Worm (Caenorhabditis elegans) whole organism, L1 larva: ENCODE results near the gene sulp-3.

Source experiments
- C04F5.9 ChIP-seq: sonication (generic microtip); optimal IDR thresholded peaks from 2 replicates; lab custom pipeline; 2016; ENCODE audit warnings: missing genetic modification characterization, missing compliant biosample characterization
- F16B12.6 ChIP-seq: fragments of 150-350 bp; optimal IDR thresholded peaks from 2 replicates; lab custom pipeline; 2014; ENCODE audit warnings: missing biosample characterization, missing genetic modification characterization
- ama-1 ChIP-seq: fragments of 150-350 bp; optimal IDR thresholded peaks from 2 replicates; lab custom pipeline; 2014
- ceh-63 ChIP-seq: fragments of 200-800 bp; sonication (Bioruptor generic); optimal IDR thresholded peaks from 2 replicates; lab custom pipeline; 2018; ENCODE audit warnings: mild to moderate bottlenecking, missing genetic modification characterization, missing compliant biosample characterization
- ces-1 ChIP-seq: fragments of 150-350 bp; optimal IDR thresholded peaks from 2 replicates; lab custom pipeline; 2014; ENCODE audit warnings: missing biosample characterization, missing genetic modification reagents, missing genetic modification characterization
- dsc-1 ChIP-seq: sonication (generic microtip); optimal IDR thresholded peaks from 2 replicates; lab custom pipeline; 2016; ENCODE audit warnings: mild to moderate bottlenecking, missing genetic modification characterization, missing compliant biosample characterization
- efl-1 ChIP-seq, 4 experiments: fragments of 150-350 bp; optimal IDR thresholded peaks in 3 of 4; peaks in 1 of 4; 1 replicate in 1 of 4; 2 replicates in 3 of 4; lab custom pipeline; 2014; ENCODE audit warnings: missing biosample characterization in 2 of 4, missing genetic modification characterization in 2 of 4, missing genetic modification reagents in 2 of 4
- egl-13 ChIP-seq: sonication (generic microtip); optimal IDR thresholded peaks from 2 replicates; lab custom pipeline; 2016; ENCODE audit warnings: missing genotype, missing genetic modification reagents, missing genetic modification characterization, missing compliant biosample characterization
- ets-5 ChIP-seq: fragments of 200-800 bp; sonication (Bioruptor generic); IDR thresholded peaks from 2 replicates; pipeline ENCODE4 v1.3.6; 2022; ENCODE audit warnings: missing genetic modification characterization, missing compliant biosample characterization
- fkh-10 ChIP-seq: sonication (generic microtip); optimal IDR thresholded peaks from 2 replicates; lab custom pipeline; 2017; ENCODE audit warnings: missing biosample characterization, missing genetic modification reagents, missing genetic modification characterization
- fkh-4 ChIP-seq: sonication (generic microtip); optimal IDR thresholded peaks from 2 replicates; lab custom pipeline; 2016; ENCODE audit warnings: missing compliant biosample characterization, missing genetic modification characterization, borderline replicate concordance
- fkh-8 ChIP-seq: sonication (generic microtip); optimal IDR thresholded peaks from 2 replicates; lab custom pipeline; 2016; ENCODE audit warnings: mild to moderate bottlenecking, missing genetic modification characterization, missing compliant biosample characterization
- fos-1 ChIP-seq: fragments of 150-350 bp; optimal IDR thresholded peaks from 2 replicates; lab custom pipeline; 2014; ENCODE audit warnings: missing biosample characterization, missing genetic modification characterization
- hlh-17 ChIP-seq: fragments of 200-800 bp; sonication (Bioruptor generic); optimal IDR thresholded peaks from 2 replicates; lab custom pipeline; 2018; ENCODE audit warnings: missing genetic modification characterization, mild to moderate bottlenecking, missing compliant biosample characterization, moderate library complexity, borderline replicate concordance
- hlh-4 ChIP-seq: sonication (generic microtip); optimal IDR thresholded peaks from 2 replicates; lab custom pipeline; 2016; ENCODE audit warnings: mild to moderate bottlenecking, missing genetic modification characterization, missing compliant biosample characterization
- irx-1 ChIP-seq: sonication (generic microtip); optimal IDR thresholded peaks from 2 replicates; lab custom pipeline; 2016; ENCODE audit warnings: missing genetic modification characterization, missing compliant biosample characterization
- isw-1 ChIP-seq: fragments of 200-800 bp; sonication (Bioruptor generic); IDR thresholded peaks from 2 replicates; pipeline ENCODE4 v1.3.6; 2022; ENCODE audit warnings: missing genetic modification characterization, missing compliant biosample characterization
- lin-14 ChIP-seq: fragments of 200-800 bp; sonication (Bioruptor generic); optimal IDR thresholded peaks from 2 replicates; lab custom pipeline; 2018; ENCODE audit warnings: mild to moderate bottlenecking, missing genetic modification characterization, moderate library complexity, missing compliant biosample characterization
- lin-15B ChIP-seq: fragments of 150-350 bp; sonication (generic microtip); optimal IDR thresholded peaks from 3 replicates; lab custom pipeline; 2014; ENCODE audit warnings: missing biosample characterization, missing genetic modification characterization
- mdl-1 ChIP-seq, 2 experiments: fragments of 150-350 bp; optimal IDR thresholded peaks; 2 replicates each; lab custom pipeline; 2014 to 2017; ENCODE audit warnings: missing biosample characterization in 2 of 2, missing genetic modification characterization in 2 of 2, inconsistent platforms in 1 of 2
- nhr-11 ChIP-seq: fragments of 150-350 bp; optimal IDR thresholded peaks from 2 replicates; lab custom pipeline; 2014; ENCODE audit warnings: missing biosample characterization, missing genetic modification characterization
- nhr-12 ChIP-seq: sonication (generic microtip); optimal IDR thresholded peaks from 2 replicates; lab custom pipeline; 2017; ENCODE audit warnings: missing biosample characterization, missing genetic modification characterization
- nhr-237 ChIP-seq: fragments of 150-350 bp; optimal IDR thresholded peaks from 2 replicates; lab custom pipeline; 2014; ENCODE audit warnings: missing biosample characterization, missing genetic modification characterization
- nhr-28 ChIP-seq: fragments of 150-350 bp; optimal IDR thresholded peaks from 2 replicates; lab custom pipeline; 2014; ENCODE audit warnings: missing biosample characterization, missing genetic modification characterization
- nhr-71 ChIP-seq: sonication (generic microtip); optimal IDR thresholded peaks from 2 replicates; lab custom pipeline; 2016; ENCODE audit warnings: mild to moderate bottlenecking, missing genetic modification characterization, moderate library complexity, missing compliant biosample characterization
- nhr-76 ChIP-seq: sonication (generic microtip); optimal IDR thresholded peaks from 2 replicates; lab custom pipeline; 2017; ENCODE audit warnings: missing biosample characterization, missing genetic modification characterization
- pag-3 ChIP-seq: sonication (generic microtip); optimal IDR thresholded peaks from 2 replicates; lab custom pipeline; 2017; ENCODE audit warnings: missing genetic modification characterization, mild to moderate bottlenecking, missing compliant biosample characterization, antibody characterized with exemption, borderline replicate concordance; ENCODE audit not compliant: insufficient read depth
- pax-3 ChIP-seq: fragments of 200-800 bp; sonication (Bioruptor generic); optimal IDR thresholded peaks from 2 replicates; lab custom pipeline; 2018; ENCODE audit warnings: mild to moderate bottlenecking, missing genetic modification characterization, moderate library complexity, missing compliant biosample characterization
- skn-1 ChIP-seq: fragments of 150-350 bp; optimal IDR thresholded peaks from 2 replicates; lab custom pipeline; 2014; ENCODE audit warnings: missing biosample characterization, missing genetic modification characterization
- sox-4 ChIP-seq: sonication (generic microtip); optimal IDR thresholded peaks from 2 replicates; lab custom pipeline; 2016; ENCODE audit warnings: missing genetic modification characterization, missing compliant biosample characterization
- tlp-1 ChIP-seq: fragments of 150-350 bp; optimal IDR thresholded peaks from 2 replicates; lab custom pipeline; 2014; ENCODE audit warnings: missing biosample characterization, missing genetic modification characterization
- unc-130 ChIP-seq: fragments of 150-350 bp; optimal IDR thresholded peaks from 2 replicates; lab custom pipeline; 2017; ENCODE audit warnings: missing biosample characterization, missing genetic modification characterization, inconsistent platforms
- unc-30 ChIP-seq: sonication (generic microtip); optimal IDR thresholded peaks from 2 replicates; lab custom pipeline; 2017; ENCODE audit warnings: missing biosample characterization, missing genetic modification characterization
- unc-86 ChIP-seq: sonication (generic microtip); optimal IDR thresholded peaks from 2 replicates; lab custom pipeline; 2016; ENCODE audit warnings: missing genetic modification characterization, missing compliant biosample characterization
- zag-1 ChIP-seq: fragments of 150-350 bp; optimal IDR thresholded peaks from 2 replicates; lab custom pipeline; 2014; ENCODE audit warnings: missing biosample characterization, missing genetic modification characterization
- ztf-11 ChIP-seq, 2 experiments: sonication (generic microtip); optimal IDR thresholded peaks; 2 replicates each; lab custom pipeline; 2016 to 2017; ENCODE audit warnings: missing genetic modification characterization in 2 of 2, missing biosample characterization in 1 of 2, missing compliant biosample characterization in 1 of 2
- ztf-4 ChIP-seq: fragments of 150-350 bp; optimal IDR thresholded peaks from 2 replicates; lab custom pipeline; 2014; ENCODE audit warnings: missing biosample characterization, missing genetic modification characterization

Gene sulp-3

ce11 chrX:8368210-8368609 is 40.0 kb downstream of the sulp-3 start (continued):
- TF ChIP-seq unc-86 (tag; lab: Kevin White, UChicago) (peak; percentile 73), isw-1 (GFP tag; lab: Robert Waterston, UW) (peak; percentile 44; the same call in 1 of the 2 replicates), ceh-63 (GFP tag; lab: Kevin White, UChicago) (no peak), ets-5 (GFP tag; lab: Robert Waterston, UW) (no peak), ztf-11 (tag; optimal IDR thresholded peaks at IDR 0.05; lab: Kevin White, UChicago) (peak in 1 of 2 experiments; percentile 30), pag-3 (tag; lab: Kevin White, UChicago) (no peak), ces-1 (GFP tag; lab: Kevin White, UChicago) (no peak), lin-14 (GFP tag; lab: Kevin White, UChicago) (peak; percentile 93), fos-1 (peak; percentile 15), tlp-1 (tag; lab: Kevin White, UChicago) (no peak), unc-130 (tag; lab: Kevin White, UChicago) (peak; percentile 33), irx-1 (tag; lab: Kevin White, UChicago) (peak; percentile 71), hlh-17 (GFP tag; lab: Kevin White, UChicago) (no peak), nhr-76 (no peak), F16B12.6 (tag; lab: Kevin White, UChicago) (no peak), unc-30 (tag; lab: Kevin White, UChicago) (no peak), skn-1 (tag; lab: Kevin White, UChicago) (peak; percentile 13), lin-15B (tag; lab: Kevin White, UChicago) (peak; percentile 44), fkh-4 (tag; lab: Kevin White, UChicago) (no peak), ama-1 (lab: Kevin White, UChicago) (no peak), pax-3 (tag; lab: Kevin White, UChicago) (peak; percentile 21), ztf-4 (tag; lab: Kevin White, UChicago) (peak; percentile 64), zag-1 (tag; lab: Kevin White, UChicago) (no peak), mdl-1 (tag; optimal IDR thresholded peaks at IDR 0.05; lab: Kevin White, UChicago) (peak in 1 of 2 experiments; percentile 72), hlh-4 (tag; lab: Kevin White, UChicago) (no peak), fkh-8 (tag; lab: Kevin White, UChicago) (peak; percentile 80), sox-4 (tag; lab: Kevin White, UChicago) (no peak), nhr-28 (tag; lab: Kevin White, UChicago) (no peak), C04F5.9 (tag; lab: Kevin White, UChicago) (no peak), fkh-10 (GFP tag; lab: Kevin White, UChicago) (peak; percentile 60), nhr-11 (tag; lab: Kevin White, UChicago) (no peak), nhr-12 (tag; lab: Kevin White, UChicago) (no peak)

- no peak for TF ChIP-seq ztf-4 (tag; lab: Kevin White, UChicago)
- no peak for TF ChIP-seq lin-15B (tag; lab: Kevin White, UChicago)
- no peak for TF ChIP-seq ztf-11 (tag; optimal IDR thresholded peaks at IDR 0.05; lab: Kevin White, UChicago)
- no peak for TF ChIP-seq nhr-237 (tag; lab: Kevin White, UChicago)
- TF ChIP-seq nhr-76 = no peak
- TF ChIP-seq unc-30 (tag; lab: Kevin White, UChicago) = no peak
- no peak for TF ChIP-seq nhr-71
These were observed 40.6 kb downstream of the sulp-3 start, which contains the start of gene F40B5.2 for ce11 chrX:8367553-8367952. Gene F40B5.2 (plus strand): TSS chrX:8367853.

- no peak for TF ChIP-seq hlh-4 (tag; lab: Kevin White, UChicago)
- TF ChIP-seq fkh-8 (tag; lab: Kevin White, UChicago) = peak; percentile 66
- TF ChIP-seq dsc-1 (tag; lab: Kevin White, UChicago) = peak; percentile 76
- no peak for TF ChIP-seq egl-13 (tag; lab: Kevin White, UChicago)
- no peak for TF ChIP-seq efl-1 (optimal IDR thresholded peaks at IDR 0.05; lab: Kevin White, UChicago)
- peak in 1 of 2 experiments; percentile 41 for TF ChIP-seq efl-1 (GFP tag; optimal IDR thresholded peaks at IDR 0.05 in 1 of 2; lab: Kevin White, UChicago)
- TF ChIP-seq nhr-71 = peak; percentile 44
These were observed 45.8 kb downstream of the sulp-3 start for ce11 chrX:8362379-8362778.
